Fruit fly (Drosophila melanogaster) whole organism, embryonic: ENCODE data around the gene Fie.
A peak's percentile ranks its signal among the peaks of the same experiment; 100 is the strongest.

Experiments used
- ATbp ChIP-seq: fragments of 200-800 bp; sonication (Bioruptor generic); optimal IDR thresholded peaks from 2 replicates; lab custom pipeline; 2017; ENCODE audit warnings: missing biosample characterization, mild to moderate bottlenecking, missing genetic modification characterization, missing genetic modification reagents
- CG10209 ChIP-seq: fragments of 200-800 bp; sonication (Bioruptor generic); optimal IDR thresholded peaks from 3 replicates; lab custom pipeline; 2017; ENCODE audit warnings: missing biosample characterization, mild to moderate bottlenecking, missing genetic modification characterization, missing genetic modification reagents
- CG10366 ChIP-seq: fragments of 200-800 bp; sonication (Bioruptor generic); IDR thresholded peaks from 2 replicates; pipeline ENCODE4 v1.3.6; 2022; ENCODE audit warnings: missing biosample characterization, missing genetic modification characterization
- CG10979 ChIP-seq: fragments of 200-800 bp; sonication (Bioruptor generic); optimal IDR thresholded peaks from 2 replicates; lab custom pipeline; 2018; ENCODE audit warnings: missing biosample characterization, mild to moderate bottlenecking, missing genetic modification characterization, moderate library complexity
- CG1233 ChIP-seq: fragments of 200-800 bp; sonication (Bioruptor generic); optimal IDR thresholded peaks from 4 replicates; lab custom pipeline; 2018; ENCODE audit warnings: missing biosample characterization, mild to moderate bottlenecking, missing genetic modification characterization
- CG12659 ChIP-seq: fragments of 200-800 bp; sonication (Bioruptor generic); optimal IDR thresholded peaks from 3 replicates; lab custom pipeline; 2017; ENCODE audit warnings: mild to moderate bottlenecking, missing biosample characterization, missing genetic modification reagents, missing genetic modification characterization
- CG14965 ChIP-seq: fragments of 200-800 bp; sonication (Bioruptor generic); optimal IDR thresholded peaks from 2 replicates; lab custom pipeline; 2016; ENCODE audit warnings: missing biosample characterization, missing genetic modification characterization, borderline replicate concordance
- CG15696 ChIP-seq: fragments of 200-800 bp; sonication (Bioruptor generic); optimal IDR thresholded peaks from 2 replicates; lab custom pipeline; 2019; ENCODE audit warnings: missing biosample characterization, mild to moderate bottlenecking, missing genetic modification characterization, moderate library complexity
- CG16863 ChIP-seq: fragments of 200-800 bp; sonication (Bioruptor generic); optimal IDR thresholded peaks from 3 replicates; lab custom pipeline; 2016; ENCODE audit warnings: missing biosample characterization, missing genetic modification characterization
- CG17361 ChIP-seq: fragments of 200-800 bp; sonication (Bioruptor generic); IDR thresholded peaks from 3 replicates; pipeline ENCODE4 v1.3.6; 2022; ENCODE audit warnings: missing biosample characterization, missing genetic modification characterization
- CG17829 ChIP-seq: fragments of 200-800 bp; optimal IDR thresholded peaks from 2 replicates; lab custom pipeline; 2019; ENCODE audit warnings: missing biosample characterization, mild to moderate bottlenecking, missing genetic modification characterization, moderate library complexity
- CG3065 ChIP-seq: fragments of 200-800 bp; sonication (Bioruptor generic); optimal IDR thresholded peaks from 2 replicates; lab custom pipeline; 2016; ENCODE audit warnings: missing biosample characterization, missing genetic modification characterization
- CG3163 ChIP-seq: fragments of 200-800 bp; sonication (Bioruptor generic); optimal IDR thresholded peaks from 3 replicates; lab custom pipeline; 2016; ENCODE audit warnings: missing biosample characterization, missing genetic modification characterization
- CG32532 ChIP-seq: fragments of 200-800 bp; sonication (Bioruptor generic); IDR thresholded peaks from 2 replicates; pipeline ENCODE4 v1.3.6; 2022; ENCODE audit warnings: missing biosample characterization, missing genetic modification characterization
- CG3407 ChIP-seq: fragments of 200-800 bp; sonication (Bioruptor generic); optimal IDR thresholded peaks from 2 replicates; lab custom pipeline; 2018; ENCODE audit warnings: missing biosample characterization, mild to moderate bottlenecking, missing genetic modification characterization
- CG5953 ChIP-seq: fragments of 200-800 bp; sonication (Bioruptor generic); IDR thresholded peaks from 2 replicates; pipeline ENCODE4 v1.3.6; 2022; ENCODE audit warnings: missing biosample characterization, missing genetic modification characterization
- CG6765 ChIP-seq: fragments of 200-800 bp; sonication (Bioruptor generic); optimal IDR thresholded peaks from 3 replicates; lab custom pipeline; 2017; ENCODE audit warnings: missing biosample characterization, mild to moderate bottlenecking, missing genetic modification characterization
- CG8388 ChIP-seq: fragments of 200-800 bp; sonication (Bioruptor generic); optimal IDR thresholded peaks from 2 replicates; lab custom pipeline; 2019; ENCODE audit warnings: missing biosample characterization, mild to moderate bottlenecking, missing genetic modification characterization, moderate library complexity
- CG9932 ChIP-seq: fragments of 200-800 bp; sonication (Bioruptor generic); IDR thresholded peaks from 2 replicates; pipeline ENCODE4 v1.3.6; 2022; ENCODE audit warnings: missing biosample characterization, missing genetic modification characterization
- Chrac-16 ChIP-seq: fragments of 200-800 bp; sonication (Bioruptor generic); optimal IDR thresholded peaks from 3 replicates; lab custom pipeline; 2016; ENCODE audit warnings: missing biosample characterization, missing genetic modification characterization
- Dip3 ChIP-seq: fragments of 200-800 bp; sonication (Bioruptor generic); optimal IDR thresholded peaks from 3 replicates; lab custom pipeline; 2016; ENCODE audit warnings: missing biosample characterization, missing genetic modification characterization
- Eip74EF ChIP-seq, 2 experiments: fragments of 200-800 bp in 1 of 2; fragments of >200 bp in 1 of 2; sonication (Bioruptor generic) in 1 of 2; optimal IDR thresholded peaks; 2 replicates each; lab custom pipeline; 2017 to 2019; ENCODE audit warnings: missing biosample characterization in 2 of 2, missing genetic modification characterization in 2 of 2, mild to moderate bottlenecking in 1 of 2, moderate library complexity in 1 of 2
- Jarid2 ChIP-seq: fragments of 200-800 bp; sonication (Bioruptor generic); optimal IDR thresholded peaks from 3 replicates; lab custom pipeline; 2017; ENCODE audit warnings: mild to moderate bottlenecking, missing biosample characterization, missing genetic modification reagents, missing genetic modification characterization
- MBD-R2 ChIP-seq: fragments of 200-800 bp; sonication (Bioruptor generic); IDR thresholded peaks from 2 replicates; pipeline ENCODE4 v1.3.6; 2022; ENCODE audit warnings: missing biosample characterization, missing genetic modification characterization
- Nf-YC ChIP-seq: fragments of 200-800 bp; optimal IDR thresholded peaks from 3 replicates; lab custom pipeline; 2019; ENCODE audit warnings: missing biosample characterization, mild to moderate bottlenecking, missing genetic modification characterization, moderate library complexity
- Rx ChIP-seq: fragments of 200-800 bp; sonication (Bioruptor generic); IDR thresholded peaks from 2 replicates; pipeline ENCODE4 v1.3.6; 2022; ENCODE audit warnings: missing biosample characterization, missing genetic modification characterization
- ab ChIP-seq: fragments of 200-800 bp; sonication (Bioruptor generic); optimal IDR thresholded peaks from 2 replicates; lab custom pipeline; 2016; ENCODE audit warnings: missing biosample characterization, missing genetic modification characterization
- cato ChIP-seq: fragments of 200-800 bp; sonication (Bioruptor generic); optimal IDR thresholded peaks from 2 replicates; lab custom pipeline; 2016; ENCODE audit warnings: missing biosample characterization, missing genetic modification characterization, borderline replicate concordance
- cg ChIP-seq: fragments of 200-800 bp; sonication (Bioruptor generic); optimal IDR thresholded peaks from 3 replicates; lab custom pipeline; 2019; ENCODE audit warnings: missing biosample characterization, mild to moderate bottlenecking, missing genetic modification characterization, moderate library complexity
- dysf ChIP-seq: fragments of 200-800 bp; sonication (Bioruptor generic); IDR thresholded peaks from 3 replicates; pipeline ENCODE4 v1.3.6; 2022; ENCODE audit warnings: missing biosample characterization, missing genetic modification characterization
- esg ChIP-seq: fragments of 200-800 bp; sonication (Bioruptor generic); conservative IDR thresholded peaks from 2 replicates; pipeline ENCODE4 v1.3.6; 2022; ENCODE audit warnings: missing biosample characterization, missing genetic modification characterization
- ewg ChIP-seq: fragments of 200-800 bp; sonication (Bioruptor generic); optimal IDR thresholded peaks from 3 replicates; lab custom pipeline; 2017; ENCODE audit warnings: mild to moderate bottlenecking, missing biosample characterization, missing genetic modification reagents, missing genetic modification characterization
- fd3F ChIP-seq: fragments of 200-800 bp; sonication (Bioruptor generic); optimal IDR thresholded peaks from 2 replicates; lab custom pipeline; 2018; ENCODE audit warnings: missing biosample characterization, mild to moderate bottlenecking, missing genetic modification characterization, moderate library complexity
- ftz-f1 ChIP-seq: fragments of 200-800 bp; sonication (Bioruptor generic); optimal IDR thresholded peaks from 2 replicates; lab custom pipeline; 2016; ENCODE audit warnings: missing biosample characterization, missing genetic modification characterization
- gem ChIP-seq: fragments of 200-800 bp; sonication (Bioruptor generic); optimal IDR thresholded peaks from 2 replicates; lab custom pipeline; 2019; ENCODE audit warnings: missing biosample characterization, mild to moderate bottlenecking, missing genetic modification characterization, moderate library complexity
- gro ChIP-seq: fragments of 200-800 bp; sonication (Bioruptor generic); optimal IDR thresholded peaks from 2 replicates; lab custom pipeline; 2016; ENCODE audit warnings: missing biosample characterization, missing genetic modification characterization
- ind ChIP-seq: fragments of 200-800 bp; sonication (Bioruptor generic); optimal IDR thresholded peaks from 3 replicates; lab custom pipeline; 2016; ENCODE audit warnings: missing biosample characterization, missing genetic modification characterization
- kah ChIP-seq: fragments of 200-800 bp; sonication (Bioruptor generic); optimal IDR thresholded peaks from 2 replicates; lab custom pipeline; 2018; ENCODE audit warnings: missing biosample characterization, mild to moderate bottlenecking, missing genetic modification characterization
- lola ChIP-seq, 3 experiments: fragments of >200 bp in 2 of 3; fragments of 200-800 bp in 1 of 3; sonication (Bioruptor generic) in 1 of 3; optimal IDR thresholded peaks; 2 replicates each; lab custom pipeline; 2017 to 2019; ENCODE audit warnings: missing biosample characterization in 3 of 3, missing genetic modification characterization in 3 of 3, mild to moderate bottlenecking in 1 of 3, moderate library complexity in 1 of 3
- onecut ChIP-seq: fragments of 200-800 bp; sonication (Bioruptor generic); IDR thresholded peaks from 2 replicates; pipeline ENCODE4 v1.3.6; 2022; ENCODE audit warnings: missing biosample characterization, missing genetic modification characterization
- peb ChIP-seq: fragments of 200-800 bp; sonication (Bioruptor generic); IDR thresholded peaks from 2 replicates; pipeline ENCODE4 v1.3.6; 2022; ENCODE audit warnings: missing biosample characterization, missing genetic modification characterization
- salm ChIP-seq: fragments of 200-800 bp; sonication (Bioruptor generic); optimal IDR thresholded peaks from 2 replicates; lab custom pipeline; 2018; ENCODE audit warnings: missing biosample characterization, mild to moderate bottlenecking, missing genetic modification characterization
- scrt ChIP-seq: fragments of 200-800 bp; sonication (Bioruptor generic); optimal IDR thresholded peaks from 2 replicates; lab custom pipeline; 2018; ENCODE audit warnings: missing biosample characterization, mild to moderate bottlenecking, missing genetic modification characterization, moderate library complexity
- sd ChIP-seq: fragments of 200-800 bp; sonication (Bioruptor generic); optimal IDR thresholded peaks from 3 replicates; lab custom pipeline; 2018; ENCODE audit warnings: missing biosample characterization, mild to moderate bottlenecking, missing genetic modification characterization, moderate library complexity
- so ChIP-seq: fragments of 200-800 bp; sonication (Bioruptor generic); IDR thresholded peaks from 3 replicates; pipeline ENCODE4 v1.3.6; 2022; ENCODE audit warnings: missing biosample characterization, missing genetic modification characterization
- tap ChIP-seq: fragments of 200-800 bp; optimal IDR thresholded peaks from 3 replicates; lab custom pipeline; 2019; ENCODE audit warnings: missing biosample characterization, mild to moderate bottlenecking, missing genetic modification characterization, moderate library complexity
- twi ChIP-seq: fragments of 200-800 bp; optimal IDR thresholded peaks from 2 replicates; lab custom pipeline; 2019; ENCODE audit warnings: missing biosample characterization, mild to moderate bottlenecking, missing genetic modification characterization, moderate library complexity
- unpg ChIP-seq: fragments of 200-800 bp; sonication (Bioruptor generic); optimal IDR thresholded peaks from 3 replicates; lab custom pipeline; 2018; ENCODE audit warnings: missing biosample characterization, mild to moderate bottlenecking, missing genetic modification characterization, moderate library complexity
- zen2 ChIP-seq: fragments of 200-800 bp; sonication (Bioruptor generic); IDR thresholded peaks from 3 replicates; pipeline ENCODE4 v1.3.6; 2022; ENCODE audit warnings: missing biosample characterization, missing genetic modification characterization; ENCODE audit not compliant: partially characterized antibody

Fie gene

DNA sequence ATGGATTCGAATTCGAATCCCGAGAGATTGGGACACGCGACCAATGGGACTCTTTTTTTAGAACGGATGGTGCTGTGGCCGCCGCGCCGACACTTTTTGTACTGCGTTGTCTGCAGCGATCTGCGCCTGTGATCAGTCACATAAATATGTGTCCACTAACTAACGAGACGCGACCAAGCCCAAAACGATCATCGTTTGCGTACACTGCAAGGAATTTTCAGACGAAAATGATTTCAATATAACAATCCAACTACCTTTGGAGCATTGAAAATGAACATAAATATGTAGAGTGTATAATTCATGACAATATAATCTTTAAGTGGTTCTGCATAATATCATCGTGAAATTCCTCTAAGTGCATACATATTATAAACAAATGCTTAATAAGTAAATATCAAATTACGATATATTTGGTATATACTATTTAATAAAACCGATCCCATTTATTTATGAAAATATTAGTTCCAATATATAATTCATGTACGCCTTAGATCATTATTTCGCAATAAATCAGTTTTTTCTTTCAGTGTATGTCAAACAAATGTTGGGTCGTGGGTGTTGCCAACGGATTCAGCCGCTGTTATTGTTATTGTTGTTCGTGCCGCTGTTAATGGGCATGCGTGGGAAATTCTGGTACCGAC lies 43.3 kb downstream of the Fie start, which contains the start of gene Eip63F-1 (continued):
- TF ChIP-seq CG17361 (GFP tag; lab: Robert Waterston, UW) (peak; percentile 82), scrt (GFP tag; lab: Kevin White, UChicago) (peak; percentile 81), CG6765 (peak; percentile 50), kah (GFP tag; lab: Kevin White, UChicago) (peak; percentile 53), CG9932 (peak; percentile 61), zen2 (no peak), cato (GFP tag; lab: Kevin White, UChicago) (peak; percentile 46), CG10979 (peak; percentile 66), dysf (GFP tag; lab: Robert Waterston, UW) (peak; percentile 71), CG8388 (GFP tag; lab: Kevin White, UChicago) (peak; percentile 45), CG12659 (GFP tag; lab: Kevin White, UChicago) (peak; percentile 67), Jarid2 (GFP tag; lab: Kevin White, UChicago) (peak; percentile 60), lola (GFP tag; optimal IDR thresholded peaks at IDR 0.05; lab: Kevin White, UChicago) (no peak), esg (GFP tag; lab: Robert Waterston, UW) (peak; percentile 54), onecut (GFP tag; lab: Robert Waterston, UW) (no peak), cg (GFP tag; lab: Kevin White, UChicago) (no peak), fd3F (GFP tag; lab: Kevin White, UChicago) (peak; percentile 56), so (GFP tag; lab: Robert Waterston, UW) (0 out of 3 replicates have a peak, but pooled peaks have one; percentile 12), Dip3 (GFP tag; lab: Kevin White, UChicago) (no peak), tap (tag; lab: Kevin White, UChicago) (peak; percentile 68), CG3065 (GFP tag; lab: Kevin White, UChicago) (no peak), salm (peak; percentile 32), CG3163 (GFP tag; lab: Kevin White, UChicago) (no peak), Chrac-16 (GFP tag; lab: Kevin White, UChicago) (peak; percentile 37), Eip74EF (GFP tag; optimal IDR thresholded peaks at IDR 0.05; lab: Kevin White, UChicago) (no peak), ATbp (GFP tag; lab: Kevin White, UChicago) (peak; percentile 51), unpg (GFP tag; lab: Kevin White, UChicago) (peak; percentile 64), ftz-f1 (no peak), CG16863 (GFP tag; lab: Kevin White, UChicago) (peak; percentile 22), CG32532 (GFP tag; lab: Robert Waterston, UW) (peak; percentile 55), CG17829 (tag; lab: Kevin White, UChicago) (peak; percentile 48), ind (peak; percentile 72), gro (GFP tag; lab: Kevin White, UChicago) (no peak), CG14965 (no peak), CG3407 (GFP tag; lab: Kevin White, UChicago) (peak; percentile 13), Nf-YC (tag; lab: Kevin White, UChicago) (peak; percentile 73), sd (tag; lab: Kevin White, UChicago) (peak; percentile 36), CG10209 (GFP tag; lab: Kevin White, UChicago) (peak; percentile 65), gem (tag; lab: Kevin White, UChicago) (peak; percentile 82), CG10366 (GFP tag; lab: Robert Waterston, UW) (peak; percentile 63; the same call in 1 of the 2 replicates), CG5953 (GFP tag; lab: Robert Waterston, UW) (peak; percentile 37; the same call in 1 of the 2 replicates), ab (GFP tag; lab: Kevin White, UChicago) (no peak), CG15696 (tag; lab: Kevin White, UChicago) (no peak), peb (no peak), CG1233 (peak; percentile 75), ewg (peak; percentile 32), MBD-R2 (GFP tag; lab: Robert Waterston, UW) (no peak), twi (peak; percentile 30), Rx (GFP tag; lab: Robert Waterston, UW) (no peak)
